Worm (Caenorhabditis elegans) whole organism, L1 larva: Measurements from ENCODE around the gene R10E11.5.

Experiments used
- irx-1 ChIP-seq: sonication (generic microtip); optimal IDR thresholded peaks from 2 replicates; lab custom pipeline; 2016; ENCODE audit warnings: missing genetic modification characterization, missing compliant biosample characterization
- lin-15B ChIP-seq: fragments of 150-350 bp; sonication (generic microtip); optimal IDR thresholded peaks from 3 replicates; lab custom pipeline; 2014; ENCODE audit warnings: missing biosample characterization, missing genetic modification characterization
- lsy-2 ChIP-seq, 2 experiments: fragments of 150-350 bp; optimal IDR thresholded peaks; 2 replicates each; lab custom pipeline; 2014; ENCODE audit warnings: missing biosample characterization in 2 of 2, missing genetic modification characterization in 2 of 2

DNA sequence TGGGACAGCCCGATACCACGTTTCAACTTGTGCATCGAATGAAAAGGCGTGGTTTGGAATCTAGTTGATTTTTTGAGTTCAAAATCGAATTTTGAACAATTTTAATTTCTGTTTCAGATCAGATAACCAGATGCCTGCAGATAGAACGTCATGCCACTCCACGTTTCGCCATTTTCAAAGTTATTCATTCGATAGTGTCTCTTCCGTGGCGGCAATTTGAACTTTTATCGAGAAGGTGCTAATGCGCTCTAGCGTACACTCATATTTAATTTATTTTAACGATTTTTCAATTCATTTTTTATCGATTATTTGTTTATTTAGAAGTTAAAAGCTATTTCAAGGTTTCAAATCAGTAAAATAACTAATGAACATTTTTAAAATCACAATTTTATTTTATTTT, 13.5 kb downstream of the R10E11.5 start:
- no peak for TF ChIP-seq lin-15B (tag; lab: Kevin White, UChicago)
- TF ChIP-seq lsy-2 (tag; optimal IDR thresholded peaks at IDR 0.05; lab: Kevin White, UChicago), result peak in 1 of 2 experiments; percentile 27
- TF ChIP-seq irx-1 (tag; lab: Kevin White, UChicago), result no peak
